Fruit fly (Drosophila melanogaster) whole organism, embryonic: Measurements from ENCODE around the gene CG13306.

ENCODE experiments used
- CG1024 ChIP-seq: fragments of 200-800 bp; sonication (Bioruptor generic); IDR thresholded peaks from 2 replicates; pipeline ENCODE4 v1.3.6; 2022; ENCODE audit warnings: missing biosample characterization, missing genetic modification characterization
- CG12769 ChIP-seq: fragments of 200-800 bp; sonication (Bioruptor generic); optimal IDR thresholded peaks from 2 replicates; lab custom pipeline; 2019; ENCODE audit warnings: missing biosample characterization, mild to moderate bottlenecking, missing genetic modification characterization, moderate library complexity
- CG16863 ChIP-seq: fragments of 200-800 bp; sonication (Bioruptor generic); optimal IDR thresholded peaks from 3 replicates; lab custom pipeline; 2016; ENCODE audit warnings: missing biosample characterization, missing genetic modification characterization
- CG18011 ChIP-seq: fragments of 200-800 bp; sonication (Bioruptor generic); optimal IDR thresholded peaks from 2 replicates; lab custom pipeline; 2017; ENCODE audit warnings: missing biosample characterization, missing genetic modification characterization, mild to moderate bottlenecking, moderate library complexity, missing genotype
- CG3847 ChIP-seq: fragments of 200-800 bp; sonication (Bioruptor generic); IDR thresholded peaks from 2 replicates; pipeline ENCODE4 v1.3.6; 2022; ENCODE audit warnings: missing biosample characterization, missing genetic modification characterization
- CG4404 ChIP-seq: fragments of 200-800 bp; sonication (Bioruptor generic); IDR thresholded peaks from 2 replicates; pipeline ENCODE4 v1.3.6; 2022; ENCODE audit warnings: missing biosample characterization, missing genetic modification characterization
- CG4617 ChIP-seq: fragments of 200-800 bp; sonication (Bioruptor generic); optimal IDR thresholded peaks from 3 replicates; lab custom pipeline; 2016; ENCODE audit warnings: missing biosample characterization, missing genetic modification characterization, borderline replicate concordance
- CG6175 ChIP-seq: fragments of 200-800 bp; sonication (Bioruptor generic); IDR thresholded peaks from 3 replicates; pipeline ENCODE4 v1.3.6; 2022; ENCODE audit warnings: missing biosample characterization, missing genetic modification characterization
- CG6654 ChIP-seq: fragments of 200-800 bp; sonication (Bioruptor generic); optimal IDR thresholded peaks from 2 replicates; lab custom pipeline; 2017; ENCODE audit warnings: missing biosample characterization, mild to moderate bottlenecking, missing genetic modification characterization
- CG6765 ChIP-seq: fragments of 200-800 bp; sonication (Bioruptor generic); optimal IDR thresholded peaks from 3 replicates; lab custom pipeline; 2017; ENCODE audit warnings: missing biosample characterization, mild to moderate bottlenecking, missing genetic modification characterization
- CG8089 ChIP-seq: fragments of 200-800 bp; sonication (Bioruptor generic); optimal IDR thresholded peaks from 3 replicates; lab custom pipeline; 2016; ENCODE audit warnings: missing biosample characterization, missing genetic modification characterization
- CG8290 ChIP-seq, 3 experiments: fragments of 200-800 bp; sonication (Bioruptor generic); optimal IDR thresholded peaks; 2 replicates each; lab custom pipeline; 2016 to 2019; ENCODE audit warnings: missing biosample characterization in 3 of 3, missing genetic modification characterization in 3 of 3, mild to moderate bottlenecking in 2 of 3, moderate library complexity in 1 of 3
- CG9727 ChIP-seq: fragments of 200-800 bp; sonication (Bioruptor generic); optimal IDR thresholded peaks from 3 replicates; lab custom pipeline; 2017; ENCODE audit warnings: missing biosample characterization, mild to moderate bottlenecking, missing genetic modification characterization
- CG9932 ChIP-seq: fragments of 200-800 bp; sonication (Bioruptor generic); IDR thresholded peaks from 2 replicates; pipeline ENCODE4 v1.3.6; 2022; ENCODE audit warnings: missing biosample characterization, missing genetic modification characterization
- CHES-1-like ChIP-seq: fragments of 200-800 bp; sonication (Bioruptor generic); optimal IDR thresholded peaks from 2 replicates; lab custom pipeline; 2016; ENCODE audit warnings: missing biosample characterization, missing genetic modification characterization
- Hand ChIP-seq: fragments of 200-800 bp; sonication (Bioruptor generic); optimal IDR thresholded peaks from 2 replicates; lab custom pipeline; 2017; ENCODE audit warnings: mild to moderate bottlenecking, missing biosample characterization, missing genetic modification reagents, missing genetic modification characterization
- Hmr ChIP-seq: fragments of 200-800 bp; sonication (Bioruptor generic); optimal IDR thresholded peaks from 3 replicates; lab custom pipeline; 2017; ENCODE audit warnings: mild to moderate bottlenecking, missing biosample characterization, missing genetic modification reagents, missing genetic modification characterization
- Med ChIP-seq: fragments of 200-800 bp; sonication (Bioruptor generic); peaks from one replicate; lab custom pipeline; 2016; ENCODE audit warnings: missing biosample characterization, missing genetic modification characterization, mild to moderate bottlenecking, inconsistent platforms, moderate library complexity
- Mes4 ChIP-seq: fragments of 200-800 bp; sonication (Bioruptor generic); optimal IDR thresholded peaks from 2 replicates; lab custom pipeline; 2016; ENCODE audit warnings: missing biosample characterization, missing genetic modification characterization
- NFAT ChIP-seq: fragments of 200-800 bp; sonication (Bioruptor generic); IDR thresholded peaks from 2 replicates; pipeline ENCODE4 v1.3.6; 2022; ENCODE audit warnings: missing biosample characterization, missing genetic modification characterization
- Pdp1 ChIP-seq, 2 experiments: fragments of 200-800 bp; sonication (Bioruptor generic); optimal IDR thresholded peaks; 3 replicates each; lab custom pipeline; 2016; ENCODE audit warnings: missing biosample characterization in 2 of 2, missing genetic modification characterization in 2 of 2, mild to moderate bottlenecking in 1 of 2, moderate library complexity in 1 of 2
- Six4 ChIP-seq: fragments of 200-800 bp; sonication (Bioruptor generic); optimal IDR thresholded peaks from 2 replicates; lab custom pipeline; 2016; ENCODE audit warnings: missing biosample characterization, missing genetic modification characterization
- Vsx1 ChIP-seq: fragments of 200-800 bp; sonication (Bioruptor generic); optimal IDR thresholded peaks from 2 replicates; lab custom pipeline; 2017; ENCODE audit warnings: missing biosample characterization, mild to moderate bottlenecking, missing genetic modification characterization, missing genetic modification reagents
- ara ChIP-seq: fragments of 200-800 bp; sonication (Bioruptor generic); IDR thresholded peaks from 2 replicates; pipeline ENCODE4 v1.3.6; 2022; ENCODE audit warnings: missing biosample characterization, missing genetic modification characterization
- br ChIP-seq: fragments of >200 bp; optimal IDR thresholded peaks from 2 replicates; lab custom pipeline; 2017
- btn ChIP-seq: fragments of 200-800 bp; sonication (Bioruptor generic); optimal IDR thresholded peaks from 2 replicates; lab custom pipeline; 2016; ENCODE audit warnings: missing biosample characterization, missing genetic modification characterization
- cad ChIP-seq: fragments of >200 bp; optimal IDR thresholded peaks from 2 replicates; lab custom pipeline; 2017; ENCODE audit warnings: missing biosample characterization, missing genetic modification characterization
- chm ChIP-seq: fragments of 200-800 bp; sonication (Bioruptor generic); IDR thresholded peaks from 2 replicates; pipeline ENCODE4 v1.3.6; 2022; ENCODE audit warnings: missing biosample characterization, missing genetic modification characterization
- crp ChIP-seq, 2 experiments: fragments of 200-800 bp; sonication (Bioruptor generic); optimal IDR thresholded peaks; 2 replicates in 1 of 2; 3 replicates in 1 of 2; lab custom pipeline; 2017; ENCODE audit warnings: missing biosample characterization in 2 of 2, missing genetic modification characterization in 2 of 2, mild to moderate bottlenecking in 1 of 2, moderate library complexity in 1 of 2
- cwo ChIP-seq: fragments of 200-800 bp; sonication (Bioruptor generic); optimal IDR thresholded peaks from 3 replicates; lab custom pipeline; 2017; ENCODE audit warnings: missing biosample characterization, missing genetic modification characterization, mild to moderate bottlenecking, moderate library complexity, missing genetic modification reagents
- danr ChIP-seq: fragments of 200-800 bp; sonication (Bioruptor generic); IDR thresholded peaks from 2 replicates; pipeline ENCODE4 v1.3.6; 2022; ENCODE audit warnings: missing biosample characterization, missing genetic modification characterization
- dati ChIP-seq: fragments of 200-800 bp; sonication (Bioruptor generic); IDR thresholded peaks from 2 replicates; pipeline ENCODE4 v1.3.6; 2022; ENCODE audit warnings: missing biosample characterization, missing genetic modification characterization
- exex ChIP-seq: fragments of 200-800 bp; sonication (Bioruptor generic); optimal IDR thresholded peaks from 4 replicates; lab custom pipeline; 2018; ENCODE audit warnings: missing biosample characterization, mild to moderate bottlenecking, missing genetic modification characterization, moderate library complexity
- ftz-f1 ChIP-seq: fragments of 200-800 bp; sonication (Bioruptor generic); optimal IDR thresholded peaks from 2 replicates; lab custom pipeline; 2016; ENCODE audit warnings: missing biosample characterization, missing genetic modification characterization
- gem ChIP-seq: fragments of 200-800 bp; sonication (Bioruptor generic); optimal IDR thresholded peaks from 2 replicates; lab custom pipeline; 2019; ENCODE audit warnings: missing biosample characterization, mild to moderate bottlenecking, missing genetic modification characterization, moderate library complexity
- hb ChIP-seq: fragments of 200-800 bp; sonication (Bioruptor generic); IDR thresholded peaks from 3 replicates; pipeline ENCODE4 v1.3.6; 2022; ENCODE audit warnings: missing biosample characterization, missing genetic modification characterization; ENCODE audit not compliant: partially characterized antibody
- kni ChIP-seq: fragments of 200-800 bp; sonication (Bioruptor generic); optimal IDR thresholded peaks from 3 replicates; lab custom pipeline; 2017; ENCODE audit warnings: mild to moderate bottlenecking, missing biosample characterization, missing genetic modification reagents, missing genetic modification characterization
- lab ChIP-seq: fragments of 200-800 bp; sonication (Bioruptor generic); optimal IDR thresholded peaks from 3 replicates; lab custom pipeline; 2017; ENCODE audit warnings: missing biosample characterization, missing genetic modification characterization, mild to moderate bottlenecking, moderate library complexity, missing genetic modification reagents
- mirr ChIP-seq: fragments of 200-800 bp; sonication (Bioruptor generic); optimal IDR thresholded peaks from 3 replicates; lab custom pipeline; 2018; ENCODE audit warnings: missing biosample characterization, mild to moderate bottlenecking, missing genetic modification characterization
- nau ChIP-seq: fragments of 200-800 bp; sonication (Bioruptor generic); optimal IDR thresholded peaks from 3 replicates; lab custom pipeline; 2017; ENCODE audit warnings: missing biosample characterization, mild to moderate bottlenecking, missing genetic modification characterization, missing genetic modification reagents
- nerfin-2 ChIP-seq: fragments of 200-800 bp; sonication (Bioruptor generic); IDR thresholded peaks from 2 replicates; pipeline ENCODE4 v1.3.6; 2022; ENCODE audit warnings: missing biosample characterization, missing genetic modification characterization; ENCODE audit not compliant: partially characterized antibody
- prd ChIP-seq, 3 experiments: fragments of >200 bp in 2 of 3; fragments of 200-800 bp in 1 of 3; sonication (Bioruptor generic) in 1 of 3; optimal IDR thresholded peaks in 2 of 3; IDR thresholded peaks in 1 of 3; 2 replicates in 2 of 3; 3 replicates in 1 of 3; pipeline versions ENCODE4 v1.3.6 to Lab custom; 2017 to 2022; ENCODE audit warnings: missing biosample characterization in 1 of 3, missing genetic modification characterization in 1 of 3
- sd ChIP-seq: fragments of 200-800 bp; sonication (Bioruptor generic); optimal IDR thresholded peaks from 3 replicates; lab custom pipeline; 2018; ENCODE audit warnings: missing biosample characterization, mild to moderate bottlenecking, missing genetic modification characterization, moderate library complexity
- sqz ChIP-seq: fragments of 200-800 bp; sonication (Bioruptor generic); optimal IDR thresholded peaks from 3 replicates; lab custom pipeline; 2018; ENCODE audit warnings: missing biosample characterization, mild to moderate bottlenecking, missing genetic modification characterization
- sug ChIP-seq: fragments of 200-800 bp; optimal IDR thresholded peaks from 2 replicates; lab custom pipeline; 2019; ENCODE audit warnings: missing biosample characterization, mild to moderate bottlenecking, missing genetic modification characterization, moderate library complexity
- tio ChIP-seq: fragments of 200-800 bp; sonication (Bioruptor generic); optimal IDR thresholded peaks from 2 replicates; lab custom pipeline; 2017; ENCODE audit warnings: missing biosample characterization, missing genetic modification characterization, inconsistent platforms

CG13306 gene

dm6 chr3L:8707821-8708220 lies 41.7 kb downstream of the CG13306 start (continued):
- no peak for TF ChIP-seq sqz (GFP tag; lab: Kevin White, UChicago)
- TF ChIP-seq CG4404, result no peak
- TF ChIP-seq gem, result peak; percentile 6
- TF ChIP-seq cad, result no peak

DNA sequence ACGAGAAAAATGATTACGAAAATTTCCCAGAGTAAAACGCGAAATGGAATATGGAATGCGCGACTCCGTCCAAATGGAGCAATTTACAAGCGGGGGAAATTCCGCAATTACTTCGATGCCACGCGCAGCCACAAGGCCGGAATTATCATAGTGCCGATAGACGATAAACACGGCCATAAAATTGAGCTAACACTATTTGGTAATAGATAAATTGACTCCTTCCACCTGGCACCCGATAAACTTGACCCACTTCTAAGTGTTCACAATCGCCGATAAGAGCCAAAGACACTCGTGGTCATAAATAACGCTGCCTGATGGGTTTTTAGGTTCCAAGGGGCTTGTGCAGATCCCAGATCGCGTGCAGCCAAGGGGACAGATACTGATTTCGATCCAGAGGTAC lies 42.5 kb downstream of the CG13306 start:
- 0 out of 2 replicates have a peak, but pooled peaks have one; percentile 27 for TF ChIP-seq nerfin-2 (GFP tag; lab: Robert Waterston, UW)
- TF ChIP-seq CG6765, result no peak
- TF ChIP-seq mirr, result peak; percentile 69
- TF ChIP-seq exex (tag; lab: Kevin White, UChicago), result peak; percentile 48
- peak in 1 of 2 experiments; percentile 14 for TF ChIP-seq Pdp1 (GFP tag; optimal IDR thresholded peaks at IDR 0.05; lab: Kevin White, UChicago)
- TF ChIP-seq ftz-f1 (GFP tag; lab: Kevin White, UChicago), result peak; percentile 17
- peak; percentile 64 for TF ChIP-seq Med (GFP tag; lab: Kevin White, UChicago)
- peak; percentile 53; the same call in 1 of the 3 replicates for TF ChIP-seq CG6175 (GFP tag; lab: Robert Waterston, UW)
- peak; percentile 57 for TF ChIP-seq cwo
- TF ChIP-seq Mes4 (GFP tag; lab: Kevin White, UChicago), result no peak
- TF ChIP-seq sd (tag; lab: Kevin White, UChicago), result peak; percentile 60
- peak; percentile 41 for TF ChIP-seq CG12769 (tag; lab: Kevin White, UChicago)
- TF ChIP-seq CG16863 (GFP tag; lab: Kevin White, UChicago), result no peak
- TF ChIP-seq CG8290 (GFP tag; optimal IDR thresholded peaks at IDR 0.05; lab: Kevin White, UChicago), result no peak
- peak in 1 of 2 experiments; percentile 2 for TF ChIP-seq CG8290 (tag; optimal IDR thresholded peaks at IDR 0.05; lab: Kevin White, UChicago)
- TF ChIP-seq lab (GFP tag; lab: Kevin White, UChicago), result peak; percentile 41
- no peak for TF ChIP-seq CG8089
- TF ChIP-seq sug (tag; lab: Kevin White, UChicago), result peak; percentile 65

DNA sequence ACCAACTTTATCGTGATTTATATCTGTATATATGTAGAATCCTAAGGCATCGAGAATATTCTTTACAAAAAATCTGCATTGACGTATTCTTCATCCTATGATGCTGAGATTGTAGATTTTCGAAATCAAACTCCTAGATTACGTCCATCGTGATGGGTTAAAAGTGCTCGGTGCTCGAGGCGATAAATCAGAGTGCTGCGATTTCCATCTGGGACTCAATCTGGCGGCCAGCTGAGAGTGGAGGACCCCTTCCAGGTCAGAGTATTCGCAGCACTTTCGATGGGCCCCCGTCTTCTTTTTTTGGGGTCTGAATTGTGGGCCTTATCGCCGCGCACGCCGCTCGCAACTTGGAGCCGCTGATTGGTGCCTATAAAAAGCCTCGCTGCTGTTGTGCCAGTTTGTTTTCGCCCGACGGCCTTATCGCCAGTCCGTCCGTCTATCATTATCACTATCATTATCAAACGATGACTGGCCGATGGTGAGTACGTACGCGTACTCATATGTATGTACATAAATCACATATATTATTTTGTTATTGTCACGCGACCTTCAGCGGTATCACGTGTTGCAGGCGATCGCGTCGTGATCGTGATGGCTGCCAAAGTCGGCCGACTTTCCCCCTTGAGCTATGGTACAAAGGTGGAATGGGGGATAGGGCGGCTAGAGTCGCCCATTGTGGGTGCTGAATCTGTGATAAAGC lies 44.7 kb downstream of the CG13306 start:
- TF ChIP-seq CG1024 (GFP tag; lab: Robert Waterston, UW) (no peak), CHES-1-like (no peak), Hand (no peak), Six4 (no peak), CG4617 (GFP tag; lab: Kevin White, UChicago) (no peak), CG9727 (GFP tag; lab: Kevin White, UChicago) (no peak), hb (GFP tag; lab: Robert Waterston, UW) (no peak), dati (no peak), tio (GFP tag; lab: Kevin White, UChicago) (no peak), cwo (peak; percentile 100), chm (GFP tag; lab: Robert Waterston, UW) (peak; percentile 9; the same call in 1 of the 2 replicates), CG9932 (0 out of 2 replicates have a peak, but pooled peaks have one; percentile 26), CG18011 (GFP tag; lab: Kevin White, UChicago) (no peak), nau (GFP tag; lab: Kevin White, UChicago) (no peak), lab (GFP tag; lab: Kevin White, UChicago) (peak; percentile 66), CG3847 (GFP tag; lab: Robert Waterston, UW) (no peak), kni (GFP tag; lab: Kevin White, UChicago) (no peak), danr (GFP tag; lab: Robert Waterston, UW) (no peak), Vsx1 (GFP tag; lab: Kevin White, UChicago) (peak; percentile 38), btn (GFP tag; lab: Kevin White, UChicago) (no peak), br (lab: Kevin White, UChicago) (no peak), NFAT (GFP tag; lab: Robert Waterston, UW) (peak; percentile 38; the same call in 1 of the 2 replicates), crp (GFP tag; optimal IDR thresholded peaks at IDR 0.05; lab: Kevin White, UChicago) (no peak), Hmr (peak; percentile 41), ara (0 out of 2 replicates have a peak, but pooled peaks have one; percentile 21), CG6654 (GFP tag; lab: Kevin White, UChicago) (no peak), prd (optimal IDR thresholded peaks at IDR 0.05; lab: Kevin White, UChicago) (no peak), prd (GFP tag; IDR thresholded peaks at IDR 0.05; lab: Robert Waterston, UW) (no peak)
